Worm (Caenorhabditis elegans): ENCODE results near the gene ttbk-8.1.
"Not testable (repeated sequence)": the region's sequence is repeated elsewhere in the genome, so short reads cannot be mapped to it uniquely, and the experiment has no call there.

Gene ttbk-8.1

ce11 chrIV:13472011-13472410 lies at the start of gene ttbk-8.1, which contains the start of gene Y38H8A.4:
ttbk-8.1 (plus strand) TSS chrIV:13472311.
Y38H8A.4 (minus strand) TSS chrIV:13472376.
- no peak for TF ChIP-seq ets-7 (tag; optimal IDR thresholded peaks at IDR 0.05)
- no peak for TF ChIP-seq B0310.2 (tag; optimal IDR thresholded peaks at IDR 0.05)
- TF ChIP-seq aly-1 (tag; optimal IDR thresholded peaks at IDR 0.05) = no peak
- no peak for TF ChIP-seq scrt-1 (GFP tag; IDR thresholded peaks at IDR 0.05)
- TF ChIP-seq F13C5.2 (tag; optimal IDR thresholded peaks at IDR 0.05) = no peak
- TF ChIP-seq hmg-4 (GFP tag; optimal IDR thresholded peaks at IDR 0.05) = no peak
- TF ChIP-seq ama-1 (optimal IDR thresholded peaks at IDR 0.05) = no peak
- no peak for TF ChIP-seq tra-4 (tag; optimal IDR thresholded peaks at IDR 0.05)
- TF ChIP-seq hmbx-1 (tag; optimal IDR thresholded peaks at IDR 0.05) = no peak
- no peak for TF ChIP-seq sea-1 (GFP tag; conservative IDR thresholded peaks at IDR 0.05)
- TF ChIP-seq tbx-11 (GFP tag; IDR thresholded peaks at IDR 0.05) = no peak
- no peak for TF ChIP-seq pes-1 (GFP tag; IDR thresholded peaks at IDR 0.05)

DNA sequence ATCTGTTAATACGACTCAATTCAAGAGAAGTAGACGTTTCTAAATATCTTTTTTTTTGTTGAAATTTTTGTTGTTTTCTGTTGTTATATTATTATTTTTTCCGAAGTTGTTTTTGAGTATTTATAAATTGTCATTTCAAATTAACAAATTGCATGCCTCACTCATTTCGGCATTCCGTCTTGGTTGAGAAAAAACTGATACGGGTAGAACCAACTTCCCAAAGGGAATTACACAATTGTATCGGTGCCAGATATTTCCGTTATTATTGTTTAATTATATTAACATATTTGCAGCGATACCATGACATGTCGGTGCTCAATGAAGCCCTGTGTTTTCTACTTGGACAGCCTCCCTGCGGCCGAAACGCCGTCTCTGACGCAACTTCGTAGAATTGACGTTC lies 42.9 kb upstream of the ttbk-8.1 start, which contains the start of gene K09B11.4:
Gene K09B11.4 (plus strand): TSS at position 301 of the 400 bp plus-strand sequence.
- no peak for TF ChIP-seq ceh-36 (tag; optimal IDR thresholded peaks at IDR 0.05)

- TF ChIP-seq pes-1 (GFP tag; IDR thresholded peaks at IDR 0.05) (0 out of 2 replicates have a peak, but pooled peaks have one; percentile 10), tbx-37 (GFP tag; conservative IDR thresholded peaks at IDR 0.05) (0 out of 2 replicates have a peak, but pooled peaks have one; percentile 16)
Observed at ce11 chrIV:13430137-13430536, 42.0 kb upstream of the ttbk-8.1 start.

DNA sequence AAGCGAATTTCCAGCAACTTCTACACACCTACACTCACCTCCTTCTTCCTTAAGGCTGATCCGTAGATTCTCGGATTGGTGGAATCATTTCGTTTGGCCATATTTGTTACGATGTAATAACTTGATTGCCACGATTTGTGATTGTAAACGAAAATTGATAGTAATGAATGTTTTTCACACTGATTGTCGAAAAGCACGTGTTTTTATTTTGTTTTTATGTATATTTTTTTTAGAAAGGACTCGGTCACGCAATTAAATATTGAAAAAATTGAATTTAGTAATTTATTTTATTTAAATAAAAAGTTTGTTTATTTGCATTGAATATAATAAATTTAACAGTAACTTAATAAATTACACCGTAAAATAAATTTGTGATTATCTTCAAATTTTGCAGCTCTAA lies 38.2 kb upstream of the ttbk-8.1 start, which contains the start of gene K09B11.5:
Gene K09B11.5 (minus strand): TSS at position 101 of the 400 bp plus-strand sequence.
- not testable (repeated sequence) for TF ChIP-seq tbx-37 (GFP tag; conservative IDR thresholded peaks at IDR 0.05); B0310.2 (tag; optimal IDR thresholded peaks at IDR 0.05); ceh-13 (GFP tag; optimal IDR thresholded peaks at IDR 0.05)

DNA sequence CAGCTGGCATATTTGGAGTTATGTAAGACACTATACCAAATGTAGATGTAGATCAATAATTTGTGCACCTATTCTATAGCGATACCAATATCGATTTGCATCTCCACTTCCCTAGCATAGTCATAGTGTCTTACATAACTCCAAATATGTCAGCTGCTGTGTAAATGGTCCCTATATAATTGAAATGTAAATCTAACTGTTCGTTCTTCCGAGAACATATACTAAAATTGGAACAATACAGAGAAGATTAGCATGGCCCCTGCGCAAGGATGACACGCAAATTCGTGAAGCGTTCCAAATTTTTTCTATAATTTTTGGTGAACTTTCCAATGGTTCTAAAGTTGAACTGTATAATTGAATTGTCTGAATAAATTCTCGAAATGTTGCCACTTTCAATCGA lies 28.6 kb upstream of the ttbk-8.1 start:
- TF ChIP-seq pes-1 (GFP tag; IDR thresholded peaks at IDR 0.05) = 0 out of 2 replicates have a peak, but pooled peaks have one; percentile 35

DNA sequence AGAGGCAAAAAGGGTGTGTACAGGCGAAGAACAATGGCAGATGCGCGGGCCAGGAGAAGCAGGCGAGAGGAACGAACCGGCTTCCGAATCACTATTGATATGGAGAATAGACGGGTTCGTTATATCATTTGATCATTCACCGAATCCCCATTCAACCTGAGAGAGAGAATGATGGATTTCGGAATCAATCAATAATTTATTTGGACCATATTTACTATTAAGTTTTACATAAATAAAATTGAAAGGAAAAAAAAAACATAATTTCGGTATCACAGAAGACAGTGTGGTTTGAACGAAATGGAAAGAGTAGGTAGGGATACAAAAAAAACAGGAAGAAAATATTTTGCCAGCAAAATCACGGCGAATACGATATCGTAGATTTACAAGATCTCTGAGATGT lies 26.8 kb upstream of the ttbk-8.1 start, which contains the start of gene mam-3:
Gene mam-3 (minus strand): TSS at position 101 of the 400 bp plus-strand sequence.
- TF ChIP-seq ets-7 (tag; optimal IDR thresholded peaks at IDR 0.05) (no peak), flt-1 (GFP tag; IDR thresholded peaks at IDR 0.05) (no peak), ceh-36 (tag; optimal IDR thresholded peaks at IDR 0.05) (no peak), ceh-13 (GFP tag; optimal IDR thresholded peaks at IDR 0.05) (no peak), hnd-1 (tag; optimal IDR thresholded peaks at IDR 0.05) (no peak)

ce11 chrIV:13450740-13451139 lies 21.4 kb upstream of the ttbk-8.1 start:
- TF ChIP-seq pes-1 (GFP tag; IDR thresholded peaks at IDR 0.05) (0 out of 2 replicates have a peak, but pooled peaks have one; percentile 11), hmg-4 (GFP tag; optimal IDR thresholded peaks at IDR 0.05) (no peak)

DNA sequence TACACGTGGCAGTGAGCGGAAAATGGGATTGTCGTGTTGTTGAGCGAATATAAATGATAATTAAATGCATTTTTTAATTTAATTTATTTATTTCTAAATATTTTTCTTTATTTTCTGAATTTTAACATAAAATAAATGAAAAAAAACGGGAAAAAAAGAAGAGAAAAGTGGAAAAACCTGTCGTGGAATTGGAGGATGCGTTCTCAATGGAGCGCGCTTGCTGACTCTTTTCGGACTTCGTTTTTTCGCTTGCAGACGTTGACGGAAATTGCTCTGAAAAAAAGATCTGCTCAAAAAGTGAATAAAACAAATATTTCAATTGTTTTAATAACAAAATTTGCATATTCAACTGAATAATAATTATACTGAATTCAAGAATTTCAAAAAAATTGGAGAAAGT lies 18.6 kb upstream of the ttbk-8.1 start:
- no peak for TF ChIP-seq ets-7 (tag; optimal IDR thresholded peaks at IDR 0.05)

ce11 chrIV:13454698-13455097 lies 17.4 kb upstream of the ttbk-8.1 start, which contains the start of gene uso-1:
uso-1 (minus strand) TSS chrIV:13454798.
- TF ChIP-seq tra-4 (tag; optimal IDR thresholded peaks at IDR 0.05) = no peak
- TF ChIP-seq ceh-36 (tag; optimal IDR thresholded peaks at IDR 0.05) = no peak

- TF ChIP-seq ama-1 (optimal IDR thresholded peaks at IDR 0.05); pes-1 (GFP tag; IDR thresholded peaks at IDR 0.05); F13C5.2 (tag; optimal IDR thresholded peaks at IDR 0.05): not testable (repeated sequence)
Observed at ce11 chrIV:13455200-13455599, 16.9 kb upstream of the ttbk-8.1 start, which contains the start of gene Y38H8A.7. Y38H8A.7 (plus strand) TSS chrIV:13455500.

DNA sequence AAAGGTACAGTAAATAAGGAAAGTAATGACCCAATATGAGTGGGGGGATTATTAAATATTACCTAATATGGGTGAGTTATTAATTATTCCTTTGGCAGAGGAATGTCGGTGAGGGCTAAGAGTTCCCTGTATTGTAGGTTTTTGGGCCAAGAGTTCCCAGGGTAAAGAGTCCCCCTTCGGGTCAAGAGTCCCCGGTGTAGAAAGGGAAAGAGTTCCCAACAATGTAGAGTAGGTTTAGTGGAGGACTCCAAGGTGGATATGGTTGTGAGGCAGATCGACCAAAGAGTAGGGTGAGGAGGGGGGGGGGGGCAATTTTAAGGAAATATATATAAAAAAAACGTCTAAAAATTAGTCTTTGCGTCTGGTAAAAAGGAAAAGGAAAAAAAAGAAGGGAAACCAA lies 15.2 kb upstream of the ttbk-8.1 start:
- no peak for TF ChIP-seq hnd-1 (tag; optimal IDR thresholded peaks at IDR 0.05)
- TF ChIP-seq F13C5.2 (tag; optimal IDR thresholded peaks at IDR 0.05) = no peak
- no peak for TF ChIP-seq tbx-11 (GFP tag; IDR thresholded peaks at IDR 0.05)
- TF ChIP-seq tbx-37 (GFP tag; conservative IDR thresholded peaks at IDR 0.05) = no peak
- no peak for TF ChIP-seq hmg-4 (GFP tag; optimal IDR thresholded peaks at IDR 0.05)
- no peak for TF ChIP-seq B0310.2 (tag; optimal IDR thresholded peaks at IDR 0.05)
- TF ChIP-seq scrt-1 (GFP tag; IDR thresholded peaks at IDR 0.05) = no peak
- TF ChIP-seq aly-1 (tag; optimal IDR thresholded peaks at IDR 0.05) = no peak
- no peak for TF ChIP-seq hmbx-1 (tag; optimal IDR thresholded peaks at IDR 0.05)
- TF ChIP-seq flt-1 (GFP tag; IDR thresholded peaks at IDR 0.05) = no peak
- no peak for TF ChIP-seq ama-1 (optimal IDR thresholded peaks at IDR 0.05)
- no peak for TF ChIP-seq tra-4 (tag; optimal IDR thresholded peaks at IDR 0.05)
- no peak for TF ChIP-seq sea-1 (GFP tag; conservative IDR thresholded peaks at IDR 0.05)
- no peak for TF ChIP-seq ceh-36 (tag; optimal IDR thresholded peaks at IDR 0.05)
- TF ChIP-seq pes-1 (GFP tag; IDR thresholded peaks at IDR 0.05) = no peak
- no peak for TF ChIP-seq ceh-13 (GFP tag; optimal IDR thresholded peaks at IDR 0.05)
- TF ChIP-seq ets-7 (tag; optimal IDR thresholded peaks at IDR 0.05) = no peak
